Fruit fly (Drosophila melanogaster): ENCODE measurements around the gene mub.

The mub gene

dm6 chr3L:21824725-21825353 lies 19.7 kb upstream of the mub start, which contains the start of gene eIF2A (continued):
- TF ChIP-seq CG10366 (GFP tag; IDR thresholded peaks at IDR 0.05), result peak; percentile 28; the same call in 1 of the 2 replicates
- TF ChIP-seq Atf3 (GFP tag; optimal IDR thresholded peaks at IDR 0.05), result no peak
- no peak for TF ChIP-seq ATbp (GFP tag; optimal IDR thresholded peaks at IDR 0.05)
- no peak for TF ChIP-seq CG11504 (tag; optimal IDR thresholded peaks at IDR 0.05)
- no peak for TF ChIP-seq psq (GFP tag; optimal IDR thresholded peaks at IDR 0.05)
- TF ChIP-seq CG32532 (GFP tag; IDR thresholded peaks at IDR 0.05), result peak; percentile 70
- TF ChIP-seq chinmo (GFP tag; IDR thresholded peaks at IDR 0.05; ENCODE audit: partially characterized antibody), result peak; percentile 84; the same call in 3 of the 4 replicates
- TF ChIP-seq CG17361 (GFP tag; IDR thresholded peaks at IDR 0.05), result peak; percentile 9; the same call in 1 of the 3 replicates
- TF ChIP-seq CG12236 (GFP tag; optimal IDR thresholded peaks at IDR 0.05), result no peak
- TF ChIP-seq CG15696 (tag; optimal IDR thresholded peaks at IDR 0.05), result no peak
- peak in 1 of 2 experiments; percentile 8 for TF ChIP-seq Eip74EF (GFP tag; optimal IDR thresholded peaks at IDR 0.05)
- TF ChIP-seq Sin3A (optimal IDR thresholded peaks at IDR 0.05), result peak; percentile 69
- TF ChIP-seq CG1832 (GFP tag; optimal IDR thresholded peaks at IDR 0.05), result no peak
- TF ChIP-seq row (GFP tag; IDR thresholded peaks at IDR 0.05), result peak; percentile 48; the same call in 2 of the 3 replicates
- peak; percentile 71 for TF ChIP-seq HLH4C (GFP tag; IDR thresholded peaks at IDR 0.05; ENCODE audit: partially characterized antibody)
- TF ChIP-seq CG10959 (GFP tag; IDR thresholded peaks at IDR 0.05), result peak; percentile 21; the same call in 1 of the 2 replicates
- TF ChIP-seq tin (GFP tag; optimal IDR thresholded peaks at IDR 0.05), result peak; percentile 73
- TF ChIP-seq ind (GFP tag; optimal IDR thresholded peaks at IDR 0.05), result peak; percentile 54
- peak; percentile 32 for TF ChIP-seq CG8924 (tag; optimal IDR thresholded peaks at IDR 0.05)
- TF ChIP-seq CG6854 (GFP tag; optimal IDR thresholded peaks at IDR 0.05), result peak; percentile 19
- peak; percentile 58 for TF ChIP-seq CG17328 (GFP tag; IDR thresholded peaks at IDR 0.05)
- peak; percentile 40 for TF ChIP-seq CG4424 (GFP tag; optimal IDR thresholded peaks at IDR 0.05)
- no peak for TF ChIP-seq CG6683 (GFP tag; optimal IDR thresholded peaks at IDR 0.05)
- peak; percentile 9 for TF ChIP-seq CG33557 (GFP tag; optimal IDR thresholded peaks at IDR 0.05)
- peak; percentile 99 for TF ChIP-seq Dref (GFP tag; IDR thresholded peaks at IDR 0.05)
- TF ChIP-seq ranshi (GFP tag; IDR thresholded peaks at IDR 0.05), result 0 out of 2 replicates have a peak, but pooled peaks have one; percentile 57
- TF ChIP-seq Nf-YB (GFP tag; optimal IDR thresholded peaks at IDR 0.05), result peak; percentile 35
- TF ChIP-seq Hsf (GFP tag; optimal IDR thresholded peaks at IDR 0.05), result peak; percentile 58
- TF ChIP-seq CG15269 (tag; optimal IDR thresholded peaks at IDR 0.05), result peak; percentile 10
- TF ChIP-seq Fer3 (tag; optimal IDR thresholded peaks at IDR 0.05), result peak; percentile 52
- peak; percentile 53 for TF ChIP-seq kah (GFP tag; optimal IDR thresholded peaks at IDR 0.05)
- TF ChIP-seq abd-A (tag; optimal IDR thresholded peaks at IDR 0.05), result no peak
- TF ChIP-seq Max (GFP tag; optimal IDR thresholded peaks at IDR 0.05), result peak; percentile 52
- TF ChIP-seq Bdp1 (GFP tag; optimal IDR thresholded peaks at IDR 0.05), result peak; percentile 43
- TF ChIP-seq Dfd (GFP tag; optimal IDR thresholded peaks at IDR 0.05), result no peak
- TF ChIP-seq CG13624 (GFP tag; optimal IDR thresholded peaks at IDR 0.05), result peak; percentile 85
- no peak for TF ChIP-seq en (GFP tag; optimal IDR thresholded peaks at IDR 0.05)
- no peak for TF ChIP-seq CG9437 (GFP tag; optimal IDR thresholded peaks at IDR 0.05)
- no peak for TF ChIP-seq slou (GFP tag; optimal IDR thresholded peaks at IDR 0.05)
- no peak for TF ChIP-seq Hmx (GFP tag; optimal IDR thresholded peaks at IDR 0.05)
- no peak for TF ChIP-seq Elba2 (GFP tag; optimal IDR thresholded peaks at IDR 0.05)
- no peak for TF ChIP-seq CG14667 (GFP tag; IDR thresholded peaks at IDR 0.05)
- TF ChIP-seq D19B (GFP tag; optimal IDR thresholded peaks at IDR 0.05), result no peak
- TF ChIP-seq hb (GFP tag; IDR thresholded peaks at IDR 0.05; ENCODE audit: partially characterized antibody), result no peak
- TF ChIP-seq Dp (GFP tag; optimal IDR thresholded peaks at IDR 0.05), result peak; percentile 99
- no peak for TF ChIP-seq Mrtf (GFP tag; IDR thresholded peaks at IDR 0.05)
- TF ChIP-seq Myb (GFP tag; optimal IDR thresholded peaks at IDR 0.05), result peak; percentile 85
- no peak for TF ChIP-seq dmrt99B (tag; optimal IDR thresholded peaks at IDR 0.05)
- no peak for TF ChIP-seq CG8388 (GFP tag; optimal IDR thresholded peaks at IDR 0.05)
- TF ChIP-seq CG34422 (GFP tag; IDR thresholded peaks at IDR 0.05), result peak; percentile 52; the same call in 1 of the 3 replicates

Measured in whole organism, embryonic.